Worm (Caenorhabditis elegans) whole organism, L3 larva: ENCODE measurements around the gene R11D1.4.
A peak's percentile ranks its signal among the peaks of the same experiment; 100 is the strongest.

Experiments
- R02D3.7 ChIP-seq: fragments of 150-350 bp; optimal IDR thresholded peaks from 2 replicates; lab custom pipeline; 2014; ENCODE audit warnings: missing biosample characterization, missing genetic modification characterization
- ZK546.5 ChIP-seq: sonication (generic microtip); optimal IDR thresholded peaks from 2 replicates; lab custom pipeline; 2017; ENCODE audit warnings: missing biosample characterization, missing genetic modification characterization
- aly-2 ChIP-seq: fragments of 150-350 bp; optimal IDR thresholded peaks from 2 replicates; lab custom pipeline; 2014; ENCODE audit warnings: missing biosample characterization, missing genetic modification characterization
- ama-1 ChIP-seq: fragments of 150-350 bp; optimal IDR thresholded peaks from 2 replicates; lab custom pipeline; 2018
- ceh-16 ChIP-seq: sonication (generic microtip); optimal IDR thresholded peaks from 2 replicates; lab custom pipeline; 2017; ENCODE audit warnings: missing biosample characterization, missing genetic modification characterization
- ceh-28 ChIP-seq: fragments of 150-350 bp; optimal IDR thresholded peaks from 2 replicates; lab custom pipeline; 2014; ENCODE audit warnings: missing biosample characterization, missing genetic modification reagents, missing genetic modification characterization
- ceh-9 ChIP-seq: sonication (generic microtip); optimal IDR thresholded peaks from 2 replicates; lab custom pipeline; 2018; ENCODE audit warnings: missing biosample characterization, missing genetic modification characterization
- daf-12 ChIP-seq: fragments of 150-350 bp; optimal IDR thresholded peaks from 2 replicates; lab custom pipeline; 2014; ENCODE audit warnings: missing biosample characterization, missing genetic modification reagents, missing genetic modification characterization
- egl-27 ChIP-seq: sonication (generic microtip); optimal IDR thresholded peaks from 4 replicates; lab custom pipeline; 2017; ENCODE audit warnings: missing biosample characterization, missing genetic modification reagents, missing genetic modification characterization
- egl-5 ChIP-seq: fragments of 150-350 bp; optimal IDR thresholded peaks from 2 replicates; lab custom pipeline; 2017; ENCODE audit warnings: missing biosample characterization, missing genetic modification reagents, missing genetic modification characterization, inconsistent platforms
- elt-1 ChIP-seq: fragments of 150-350 bp; optimal IDR thresholded peaks from 2 replicates; lab custom pipeline; 2014; ENCODE audit warnings: missing biosample characterization, missing genetic modification characterization
- elt-2 ChIP-seq: sonication (generic microtip); optimal IDR thresholded peaks from 2 replicates; lab custom pipeline; 2016; ENCODE audit warnings: missing genetic modification reagents, mild to moderate bottlenecking, missing genetic modification characterization, missing compliant biosample characterization
- eor-1 ChIP-seq, 2 experiments: fragments of 150-350 bp; optimal IDR thresholded peaks; 2 replicates each; lab custom pipeline; 2014 to 2018; ENCODE audit warnings: missing biosample characterization in 2 of 2, missing genetic modification characterization in 2 of 2
- fkh-10 ChIP-seq: sonication (generic microtip); optimal IDR thresholded peaks from 2 replicates; lab custom pipeline; 2017; ENCODE audit warnings: missing biosample characterization, missing genetic modification reagents, missing genetic modification characterization
- fkh-2 ChIP-seq: fragments of 150-350 bp; optimal IDR thresholded peaks from 2 replicates; lab custom pipeline; 2014; ENCODE audit warnings: missing biosample characterization, missing genetic modification reagents, missing genetic modification characterization
- fos-1 ChIP-seq: fragments of 150-350 bp; optimal IDR thresholded peaks from 2 replicates; lab custom pipeline; 2014; ENCODE audit warnings: missing biosample characterization, missing genetic modification characterization
- hmg-11 ChIP-seq: sonication (generic microtip); optimal IDR thresholded peaks from 2 replicates; lab custom pipeline; 2016; ENCODE audit warnings: missing genetic modification characterization, missing compliant biosample characterization
- jun-1 ChIP-seq: fragments of 150-350 bp; optimal IDR thresholded peaks from 2 replicates; lab custom pipeline; 2014; ENCODE audit warnings: missing biosample characterization, missing genetic modification reagents, missing genetic modification characterization
- lin-15B ChIP-seq: fragments of 150-350 bp; optimal IDR thresholded peaks from 2 replicates; lab custom pipeline; 2014; ENCODE audit warnings: missing biosample characterization, missing genetic modification characterization
- lin-39 ChIP-seq: fragments of 150-350 bp; optimal IDR thresholded peaks from 2 replicates; lab custom pipeline; 2018; ENCODE audit warnings: missing biosample characterization, missing genetic modification reagents, missing genetic modification characterization
- lsy-12 ChIP-seq: sonication (generic microtip); optimal IDR thresholded peaks from 2 replicates; lab custom pipeline; 2016; ENCODE audit warnings: mild to moderate bottlenecking, missing genetic modification characterization, missing compliant biosample characterization
- mml-1 ChIP-seq: fragments of 150-350 bp; sonication (generic microtip); optimal IDR thresholded peaks from 3 replicates; lab custom pipeline; 2014; ENCODE audit warnings: missing biosample characterization, missing genetic modification characterization
- nfya-1 ChIP-seq: sonication (generic microtip); optimal IDR thresholded peaks from 2 replicates; lab custom pipeline; 2017; ENCODE audit warnings: missing genetic modification characterization, mild to moderate bottlenecking, missing compliant biosample characterization, antibody characterized with exemption, moderate library complexity; ENCODE audit not compliant: insufficient read depth
- nhr-11 ChIP-seq: fragments of 150-350 bp; optimal IDR thresholded peaks from 2 replicates; lab custom pipeline; 2014; ENCODE audit warnings: missing biosample characterization, missing genetic modification characterization
- nhr-12 ChIP-seq: fragments of 150-350 bp; optimal IDR thresholded peaks from 2 replicates; lab custom pipeline; 2014; ENCODE audit warnings: missing biosample characterization, missing genetic modification characterization
- nhr-23 ChIP-seq: fragments of 150-350 bp; optimal IDR thresholded peaks from 2 replicates; lab custom pipeline; 2014; ENCODE audit warnings: missing biosample characterization, missing genetic modification reagents, missing genetic modification characterization
- nhr-237 ChIP-seq: fragments of 150-350 bp; optimal IDR thresholded peaks from 2 replicates; lab custom pipeline; 2014; ENCODE audit warnings: missing biosample characterization, missing genetic modification characterization
- nhr-25 ChIP-seq: sonication (generic microtip); optimal IDR thresholded peaks from 2 replicates; lab custom pipeline; 2017; ENCODE audit warnings: missing biosample characterization, missing genetic modification characterization
- nhr-28 ChIP-seq: fragments of 150-350 bp; optimal IDR thresholded peaks from 2 replicates; lab custom pipeline; 2014; ENCODE audit warnings: missing biosample characterization, missing genetic modification characterization
- nhr-43 ChIP-seq: sonication (generic microtip); optimal IDR thresholded peaks from 2 replicates; lab custom pipeline; 2016; ENCODE audit warnings: mild to moderate bottlenecking, missing genetic modification characterization, missing compliant biosample characterization; ENCODE audit not compliant: poor library complexity, severe bottlenecking
- nhr-76 ChIP-seq: fragments of 150-350 bp; sonication (generic microtip); optimal IDR thresholded peaks from 5 replicates; lab custom pipeline; 2014; ENCODE audit warnings: missing biosample characterization, missing genetic modification characterization
- nhr-77 ChIP-seq: fragments of 150-350 bp; optimal IDR thresholded peaks from 2 replicates; lab custom pipeline; 2014; ENCODE audit warnings: missing biosample characterization, missing genetic modification characterization
- pha-4 ChIP-seq: fragments of 150-350 bp; optimal IDR thresholded peaks from 2 replicates; lab custom pipeline; 2014; ENCODE audit warnings: missing biosample characterization, missing genetic modification reagents, missing genetic modification characterization
- pqm-1 ChIP-seq: fragments of 150-350 bp; optimal IDR thresholded peaks from 2 replicates; lab custom pipeline; 2017; ENCODE audit warnings: missing biosample characterization, missing genetic modification characterization, inconsistent platforms
- sea-2 ChIP-seq: fragments of 150-350 bp; sonication (generic microtip); optimal IDR thresholded peaks from 4 replicates; lab custom pipeline; 2014; ENCODE audit warnings: missing biosample characterization, missing genetic modification reagents, missing genetic modification characterization
- skn-1 ChIP-seq: fragments of 150-350 bp; optimal IDR thresholded peaks from 2 replicates; lab custom pipeline; 2014; ENCODE audit warnings: missing biosample characterization, missing genetic modification characterization
- snpc-4 ChIP-seq: fragments of 150-350 bp; optimal IDR thresholded peaks from 2 replicates; lab custom pipeline; 2014; ENCODE audit warnings: missing biosample characterization, missing genetic modification characterization
- tbx-2 ChIP-seq: sonication (generic microtip); optimal IDR thresholded peaks from 2 replicates; lab custom pipeline; 2016; ENCODE audit warnings: mild to moderate bottlenecking, missing genetic modification characterization, missing compliant biosample characterization
- unc-39 ChIP-seq: sonication (generic microtip); optimal IDR thresholded peaks from 4 replicates; lab custom pipeline; 2017; ENCODE audit warnings: missing biosample characterization, missing genetic modification characterization
- ztf-11 ChIP-seq: fragments of 150-350 bp; optimal IDR thresholded peaks from 2 replicates; lab custom pipeline; 2014; ENCODE audit warnings: missing biosample characterization, missing genetic modification characterization
- ztf-4 ChIP-seq: fragments of 150-350 bp; optimal IDR thresholded peaks from 2 replicates; lab custom pipeline; 2014; ENCODE audit warnings: missing biosample characterization, missing genetic modification characterization

Gene R11D1.4

ce11 chrV:12728062-12728665 lies 14.1 kb upstream of the R11D1.4 start, which contains the start of the genes rpl-28 and mrpl-49:
Gene rpl-28 (minus strand): TSS chrV:12728112.
Gene mrpl-49 (plus strand): TSS chrV:12728631.
- TF ChIP-seq aly-2 (tag; lab: Kevin White, UChicago) (no peak), lin-39 (tag; lab: Kevin White, UChicago) (peak; percentile 79), pqm-1 (peak; percentile 68), nhr-23 (peak; percentile 93), egl-27 (tag; lab: Kevin White, UChicago) (no peak), R02D3.7 (tag; lab: Kevin White, UChicago) (peak; percentile 95), lsy-12 (tag; lab: Kevin White, UChicago) (peak; percentile 30), lin-15B (tag; lab: Kevin White, UChicago) (peak; percentile 99), nhr-12 (tag; lab: Kevin White, UChicago) (no peak), nhr-11 (tag; lab: Kevin White, UChicago) (peak; percentile 48), nhr-77 (tag; lab: Kevin White, UChicago) (no peak), nhr-43 (tag; lab: Kevin White, UChicago) (peak; percentile 24), snpc-4 (tag; lab: Kevin White, UChicago) (peak; percentile 91), nhr-25 (tag; lab: Kevin White, UChicago) (peak; percentile 90), ceh-16 (tag; lab: Kevin White, UChicago) (no peak), jun-1 (tag; lab: Kevin White, UChicago) (peak; percentile 38), nhr-76 (tag; lab: Kevin White, UChicago) (no peak), ceh-9 (tag; lab: Kevin White, UChicago) (no peak), skn-1 (peak; percentile 42), fkh-10 (GFP tag; lab: Kevin White, UChicago) (peak; percentile 49), nhr-28 (tag; lab: Kevin White, UChicago) (no peak), pha-4 (tag; lab: Kevin White, UChicago) (peak; percentile 98), eor-1 (tag; optimal IDR thresholded peaks at IDR 0.05; lab: Kevin White, UChicago) (no peak), nhr-237 (tag; lab: Kevin White, UChicago) (no peak), egl-5 (tag; lab: Kevin White, UChicago) (peak; percentile 95), mml-1 (tag; lab: Kevin White, UChicago) (no peak), fkh-2 (tag; lab: Kevin White, UChicago) (no peak), elt-2 (peak; percentile 72), ztf-4 (no peak), unc-39 (tag; lab: Kevin White, UChicago) (no peak), ceh-28 (tag; lab: Kevin White, UChicago) (no peak), ama-1 (lab: Kevin White, UChicago) (peak; percentile 4), elt-1 (tag; lab: Kevin White, UChicago) (no peak), nfya-1 (tag; lab: Kevin White, UChicago) (peak; percentile 89), tbx-2 (tag; lab: Kevin White, UChicago) (peak; percentile 10), hmg-11 (tag; lab: Kevin White, UChicago) (peak; percentile 40)

ce11 chrV:12727104-12727637 lies 13.2 kb upstream of the R11D1.4 start, which contains the start of gene R11D1.13:
Gene R11D1.13 (plus strand): TSS chrV:12727154.
- TF ChIP-seq nhr-12 (tag; lab: Kevin White, UChicago): no peak
- no peak for TF ChIP-seq daf-12 (tag; lab: Kevin White, UChicago)
- no peak for TF ChIP-seq fos-1 (tag; lab: Kevin White, UChicago)
- TF ChIP-seq ztf-11 (tag; lab: Kevin White, UChicago): no peak
- no peak for TF ChIP-seq lin-15B (tag; lab: Kevin White, UChicago)
- no peak for TF ChIP-seq ZK546.5 (tag; lab: Kevin White, UChicago)
- TF ChIP-seq hmg-11 (tag; lab: Kevin White, UChicago): no peak
- no peak for TF ChIP-seq sea-2 (GFP tag; lab: Kevin White, UChicago)
- no peak for TF ChIP-seq ceh-16 (tag; lab: Kevin White, UChicago)
- no peak for TF ChIP-seq mml-1 (tag; lab: Kevin White, UChicago)
- TF ChIP-seq snpc-4 (tag; lab: Kevin White, UChicago): no peak
- TF ChIP-seq unc-39 (tag; lab: Kevin White, UChicago): no peak
- TF ChIP-seq tbx-2 (tag; lab: Kevin White, UChicago): no peak
- no peak for TF ChIP-seq elt-2
